Worm (Caenorhabditis elegans) whole organism, L1 larva: ENCODE results near the gene picd-1.

Source experiments
- C16A3.4 ChIP-seq: fragments of 150-350 bp; optimal IDR thresholded peaks from 2 replicates; lab custom pipeline; 2014; ENCODE audit warnings: missing biosample characterization, missing genetic modification characterization
- C34B4.2 ChIP-seq: sonication (generic microtip); optimal IDR thresholded peaks from 2 replicates; lab custom pipeline; 2017; ENCODE audit warnings: mild to moderate bottlenecking, missing genetic modification characterization, missing compliant biosample characterization
- F16B12.6 ChIP-seq: fragments of 150-350 bp; optimal IDR thresholded peaks from 2 replicates; lab custom pipeline; 2014; ENCODE audit warnings: missing biosample characterization, missing genetic modification characterization
- blmp-1 ChIP-seq: fragments of 150-350 bp; optimal IDR thresholded peaks from 2 replicates; lab custom pipeline; 2014; ENCODE audit warnings: missing biosample characterization, missing genetic modification characterization
- ceh-63 ChIP-seq: fragments of 200-800 bp; sonication (Bioruptor generic); optimal IDR thresholded peaks from 2 replicates; lab custom pipeline; 2018; ENCODE audit warnings: mild to moderate bottlenecking, missing genetic modification characterization, missing compliant biosample characterization
- ceh-8 ChIP-seq: fragments of 200-800 bp; sonication (Bioruptor generic); optimal IDR thresholded peaks from 2 replicates; lab custom pipeline; 2018; ENCODE audit warnings: mild to moderate bottlenecking, missing genetic modification characterization, moderate library complexity, missing compliant biosample characterization
- ceh-82 ChIP-seq, 3 experiments: fragments of 150-350 bp in 1 of 3; sonication (generic microtip) in 2 of 3; optimal IDR thresholded peaks; 2 replicates each; lab custom pipeline; 2014 to 2017; ENCODE audit warnings: missing biosample characterization in 3 of 3, missing genetic modification characterization in 3 of 3
- ceh-88 ChIP-seq: fragments of 200-800 bp; sonication (Bioruptor generic); IDR thresholded peaks from 2 replicates; pipeline ENCODE4 v1.3.6; 2022; ENCODE audit warnings: missing genetic modification characterization, missing compliant biosample characterization
- dpl-1 ChIP-seq, 3 experiments: fragments of 150-350 bp in 2 of 3; sonication (generic microtip) in 1 of 3; optimal IDR thresholded peaks; 2 replicates each; lab custom pipeline; 2014 to 2017; ENCODE audit warnings: missing biosample characterization in 3 of 3, missing genetic modification characterization in 3 of 3, missing genetic modification reagents in 3 of 3
- dsc-1 ChIP-seq: sonication (generic microtip); optimal IDR thresholded peaks from 2 replicates; lab custom pipeline; 2016; ENCODE audit warnings: mild to moderate bottlenecking, missing genetic modification characterization, missing compliant biosample characterization
- efl-1 ChIP-seq, 4 experiments: fragments of 150-350 bp; optimal IDR thresholded peaks in 3 of 4; peaks in 1 of 4; 1 replicate in 1 of 4; 2 replicates in 3 of 4; lab custom pipeline; 2014; ENCODE audit warnings: missing biosample characterization in 2 of 4, missing genetic modification characterization in 2 of 4, missing genetic modification reagents in 2 of 4
- egl-13 ChIP-seq: sonication (generic microtip); optimal IDR thresholded peaks from 2 replicates; lab custom pipeline; 2016; ENCODE audit warnings: missing genotype, missing genetic modification reagents, missing genetic modification characterization, missing compliant biosample characterization
- elt-3 ChIP-seq, 6 experiments: fragments of 150-350 bp in 1 of 6; sonication (generic microtip); optimal IDR thresholded peaks; 2 replicates each; lab custom pipeline; 2017 to 2018; ENCODE audit warnings: missing biosample characterization in 6 of 6, missing genetic modification characterization in 6 of 6, inconsistent platforms in 1 of 6
- ets-5 ChIP-seq: fragments of 200-800 bp; sonication (Bioruptor generic); IDR thresholded peaks from 2 replicates; pipeline ENCODE4 v1.3.6; 2022; ENCODE audit warnings: missing genetic modification characterization, missing compliant biosample characterization
- fkh-10 ChIP-seq: sonication (generic microtip); optimal IDR thresholded peaks from 2 replicates; lab custom pipeline; 2017; ENCODE audit warnings: missing biosample characterization, missing genetic modification reagents, missing genetic modification characterization
- fkh-8 ChIP-seq: sonication (generic microtip); optimal IDR thresholded peaks from 2 replicates; lab custom pipeline; 2016; ENCODE audit warnings: mild to moderate bottlenecking, missing genetic modification characterization, missing compliant biosample characterization
- fos-1 ChIP-seq: fragments of 150-350 bp; optimal IDR thresholded peaks from 2 replicates; lab custom pipeline; 2014; ENCODE audit warnings: missing biosample characterization, missing genetic modification characterization
- grh-1 ChIP-seq: fragments of 200-800 bp; sonication (Bioruptor generic); IDR thresholded peaks from 2 replicates; pipeline ENCODE4 v1.3.6; 2022; ENCODE audit warnings: missing genetic modification reagents, missing genetic modification characterization, missing compliant biosample characterization
- irx-1 ChIP-seq: sonication (generic microtip); optimal IDR thresholded peaks from 2 replicates; lab custom pipeline; 2016; ENCODE audit warnings: missing genetic modification characterization, missing compliant biosample characterization
- isw-1 ChIP-seq: fragments of 200-800 bp; sonication (Bioruptor generic); IDR thresholded peaks from 2 replicates; pipeline ENCODE4 v1.3.6; 2022; ENCODE audit warnings: missing genetic modification characterization, missing compliant biosample characterization
- jun-1 ChIP-seq: fragments of 150-350 bp; optimal IDR thresholded peaks from 2 replicates; lab custom pipeline; 2014; ENCODE audit warnings: missing biosample characterization, missing genetic modification reagents, missing genetic modification characterization
- lin-13 ChIP-seq: fragments of 150-350 bp; optimal IDR thresholded peaks from 2 replicates; lab custom pipeline; 2014; ENCODE audit warnings: missing biosample characterization, missing genetic modification reagents, missing genetic modification characterization
- lin-15B ChIP-seq: fragments of 150-350 bp; sonication (generic microtip); optimal IDR thresholded peaks from 3 replicates; lab custom pipeline; 2014; ENCODE audit warnings: missing biosample characterization, missing genetic modification characterization
- lin-35 ChIP-seq, 2 experiments: fragments of 150-350 bp; optimal IDR thresholded peaks; 2 replicates each; lab custom pipeline; 2014; ENCODE audit warnings: missing biosample characterization in 2 of 2, missing genetic modification characterization in 2 of 2, missing genetic modification reagents in 2 of 2
- lin-39 ChIP-seq: fragments of 150-350 bp; optimal IDR thresholded peaks from 2 replicates; lab custom pipeline; 2014; ENCODE audit warnings: missing biosample characterization, missing genetic modification reagents, missing genetic modification characterization
- lsy-2 ChIP-seq, 2 experiments: fragments of 150-350 bp; optimal IDR thresholded peaks; 2 replicates each; lab custom pipeline; 2014; ENCODE audit warnings: missing biosample characterization in 2 of 2, missing genetic modification characterization in 2 of 2
- mdl-1 ChIP-seq, 2 experiments: fragments of 150-350 bp; optimal IDR thresholded peaks; 2 replicates each; lab custom pipeline; 2014 to 2017; ENCODE audit warnings: missing biosample characterization in 2 of 2, missing genetic modification characterization in 2 of 2, inconsistent platforms in 1 of 2
- mep-1 ChIP-seq: fragments of 150-350 bp; optimal IDR thresholded peaks from 2 replicates; lab custom pipeline; 2014; ENCODE audit warnings: missing biosample characterization, missing genetic modification characterization
- nhr-19 ChIP-seq: fragments of 200-800 bp; sonication (Bioruptor generic); conservative IDR thresholded peaks from 2 replicates; pipeline ENCODE4 v1.3.6; 2022; ENCODE audit warnings: missing genetic modification characterization, missing compliant biosample characterization
- nhr-20 ChIP-seq: sonication (generic microtip); optimal IDR thresholded peaks from 2 replicates; lab custom pipeline; 2016; ENCODE audit warnings: mild to moderate bottlenecking, missing genetic modification characterization, missing compliant biosample characterization
- nhr-28 ChIP-seq: fragments of 150-350 bp; optimal IDR thresholded peaks from 2 replicates; lab custom pipeline; 2014; ENCODE audit warnings: missing biosample characterization, missing genetic modification characterization
- nhr-71 ChIP-seq: sonication (generic microtip); optimal IDR thresholded peaks from 2 replicates; lab custom pipeline; 2016; ENCODE audit warnings: mild to moderate bottlenecking, missing genetic modification characterization, moderate library complexity, missing compliant biosample characterization
- nhr-77 ChIP-seq: fragments of 150-350 bp; optimal IDR thresholded peaks from 2 replicates; lab custom pipeline; 2014; ENCODE audit warnings: missing biosample characterization, missing genetic modification characterization
- nhr-85 ChIP-seq: sonication (generic microtip); peaks from one replicate; lab custom pipeline; 2016; ENCODE audit warnings: missing genetic modification characterization, inconsistent platforms, missing compliant biosample characterization
- nhr-90 ChIP-seq: sonication (generic microtip); optimal IDR thresholded peaks from 2 replicates; lab custom pipeline; 2016; ENCODE audit warnings: mild to moderate bottlenecking, missing genetic modification characterization, missing compliant biosample characterization; ENCODE audit not compliant: poor library complexity
- pax-3 ChIP-seq: fragments of 200-800 bp; sonication (Bioruptor generic); optimal IDR thresholded peaks from 2 replicates; lab custom pipeline; 2018; ENCODE audit warnings: mild to moderate bottlenecking, missing genetic modification characterization, moderate library complexity, missing compliant biosample characterization
- rnt-1 ChIP-seq: sonication (generic microtip); optimal IDR thresholded peaks from 2 replicates; lab custom pipeline; 2016; ENCODE audit warnings: mild to moderate bottlenecking, missing genetic modification characterization, moderate library complexity, missing compliant biosample characterization
- skn-1 ChIP-seq: fragments of 150-350 bp; optimal IDR thresholded peaks from 2 replicates; lab custom pipeline; 2014; ENCODE audit warnings: missing biosample characterization, missing genetic modification characterization
- snpc-4 ChIP-seq: fragments of 150-350 bp; optimal IDR thresholded peaks from 2 replicates; lab custom pipeline; 2014; ENCODE audit warnings: missing biosample characterization, missing genetic modification characterization
- snu-23 ChIP-seq: sonication (generic microtip); optimal IDR thresholded peaks from 2 replicates; lab custom pipeline; 2016; ENCODE audit warnings: missing genetic modification characterization, missing compliant biosample characterization
- tbx-2 ChIP-seq: sonication (generic microtip); optimal IDR thresholded peaks from 2 replicates; lab custom pipeline; 2016; ENCODE audit warnings: missing genetic modification characterization, missing compliant biosample characterization
- unc-130 ChIP-seq: fragments of 150-350 bp; optimal IDR thresholded peaks from 2 replicates; lab custom pipeline; 2017; ENCODE audit warnings: missing biosample characterization, missing genetic modification characterization, inconsistent platforms
- unc-62 ChIP-seq: fragments of 150-350 bp; optimal IDR thresholded peaks from 2 replicates; lab custom pipeline; 2014; ENCODE audit warnings: missing biosample characterization, missing genetic modification reagents, missing genetic modification characterization
- xbp-1 ChIP-seq: sonication (generic microtip); optimal IDR thresholded peaks from 2 replicates; lab custom pipeline; 2016; ENCODE audit warnings: missing genetic modification characterization, missing compliant biosample characterization
- zip-4 ChIP-seq: fragments of 200-800 bp; sonication (Bioruptor generic); optimal IDR thresholded peaks from 2 replicates; lab custom pipeline; 2018; ENCODE audit warnings: mild to moderate bottlenecking, missing genetic modification characterization, moderate library complexity, missing compliant biosample characterization

Gene picd-1

ce11 chrV:104474-104873, at the start of gene picd-1:
Gene picd-1, plus strand, starts transcription at chrV:104825.
- TF ChIP-seq xbp-1 (tag; lab: Kevin White, UChicago) = no peak
- TF ChIP-seq lin-35 (GFP tag; optimal IDR thresholded peaks at IDR 0.05; lab: Kevin White, UChicago) = peak; percentile 82 to 92
- TF ChIP-seq unc-130 = peak; percentile 86
- no peak for TF ChIP-seq zip-4 (GFP tag; lab: Kevin White, UChicago)
- TF ChIP-seq unc-62 (GFP tag; lab: Kevin White, UChicago) = no peak
- peak; percentile 1 for TF ChIP-seq lin-39 (tag; lab: Kevin White, UChicago)
- TF ChIP-seq efl-1 (optimal IDR thresholded peaks at IDR 0.05; lab: Kevin White, UChicago) = peak; percentile 79 to 82
- TF ChIP-seq efl-1 (GFP tag; optimal IDR thresholded peaks at IDR 0.05 in 1 of 2; lab: Kevin White, UChicago) = peak; percentile 84 to 98
- TF ChIP-seq blmp-1 = peak; percentile 66
- TF ChIP-seq ceh-88 = 0 out of 2 replicates have a peak, but pooled peaks have one; percentile 41
- TF ChIP-seq tbx-2 (tag; lab: Kevin White, UChicago) = peak; percentile 27
- peak; percentile 62 for TF ChIP-seq nhr-19
- TF ChIP-seq ceh-63 (GFP tag; lab: Kevin White, UChicago) = no peak
- peak; percentile 32 for TF ChIP-seq nhr-90 (tag; lab: Kevin White, UChicago)
- TF ChIP-seq grh-1 = no peak
- TF ChIP-seq nhr-77 (tag; lab: Kevin White, UChicago) = peak; percentile 58
- TF ChIP-seq fos-1 (tag; lab: Kevin White, UChicago) = peak; percentile 51
- peak; percentile 56 for TF ChIP-seq egl-13 (tag; lab: Kevin White, UChicago)
- peak; percentile 61 for TF ChIP-seq F16B12.6
- peak; percentile 37 for TF ChIP-seq fkh-10 (GFP tag; lab: Kevin White, UChicago)
- TF ChIP-seq rnt-1 (tag; lab: Kevin White, UChicago) = peak; percentile 86
- peak; percentile 40 for TF ChIP-seq irx-1
- TF ChIP-seq nhr-85 (tag; lab: Kevin White, UChicago) = peak; percentile 77
- TF ChIP-seq nhr-28 (tag; lab: Kevin White, UChicago) = no peak
- TF ChIP-seq mdl-1 (tag; optimal IDR thresholded peaks at IDR 0.05; lab: Kevin White, UChicago) = peak in 1 of 2 experiments; percentile 53
- TF ChIP-seq snpc-4 = peak; percentile 39
- TF ChIP-seq elt-3 (tag; optimal IDR thresholded peaks at IDR 0.05; lab: Kevin White, UChicago) = peak in 3 of 6 experiments; percentile 37 to 56 (median 43)
- no peak for TF ChIP-seq C34B4.2 (tag; lab: Kevin White, UChicago)
- TF ChIP-seq nhr-20 (tag; lab: Kevin White, UChicago) = peak; percentile 79
- TF ChIP-seq jun-1 (tag; lab: Kevin White, UChicago) = peak; percentile 54
- TF ChIP-seq mep-1 = peak; percentile 74
- TF ChIP-seq fkh-8 (tag; lab: Kevin White, UChicago) = peak; percentile 82
- no peak for TF ChIP-seq ets-5 (GFP tag; lab: Robert Waterston, UW)
- TF ChIP-seq ceh-82 (tag; optimal IDR thresholded peaks at IDR 0.05; lab: Kevin White, UChicago) = peak; percentile 46 to 93 (median 79)
- TF ChIP-seq nhr-71 = peak; percentile 88
- no peak for TF ChIP-seq ceh-8 (GFP tag; lab: Kevin White, UChicago)
- TF ChIP-seq C16A3.4 (tag; lab: Kevin White, UChicago) = peak; percentile 89
- peak; percentile 52 for TF ChIP-seq dsc-1 (tag; lab: Kevin White, UChicago)
- TF ChIP-seq lin-13 (GFP tag; lab: Kevin White, UChicago) = peak; percentile 54
- peak; percentile 70 for TF ChIP-seq isw-1 (GFP tag; lab: Robert Waterston, UW)
- peak; percentile 80 to 89 for TF ChIP-seq lsy-2 (tag; optimal IDR thresholded peaks at IDR 0.05; lab: Kevin White, UChicago)
- TF ChIP-seq snu-23 (GFP tag; lab: Kevin White, UChicago) = peak; percentile 89
- peak; percentile 37 for TF ChIP-seq pax-3
- TF ChIP-seq lin-15B (tag; lab: Kevin White, UChicago) = peak; percentile 99
- peak; percentile 76 to 88 (median 81) for TF ChIP-seq dpl-1 (GFP tag; optimal IDR thresholded peaks at IDR 0.05; lab: Kevin White, UChicago)
- peak; percentile 84 for TF ChIP-seq skn-1
